Worm (Caenorhabditis elegans): Measurements from ENCODE around the gene prde-1.

prde-1 gene

ce11 chrV:15551642-15552041 is 13.6 kb downstream of the prde-1 start (continued):
- TF ChIP-seq R02D3.7 (tag; optimal IDR thresholded peaks at IDR 0.05), result no peak
- 0 out of 2 replicates have a peak, but pooled peaks have one; percentile 60 for TF ChIP-seq Y75B8A.6 (GFP tag; IDR thresholded peaks at IDR 0.05)
- peak; percentile 90 for TF ChIP-seq pha-4 (GFP tag; IDR thresholded peaks at IDR 0.05)
- no peak for TF ChIP-seq pha-4 (tag; optimal IDR thresholded peaks at IDR 0.05)
- no peak for TF ChIP-seq nhr-10 (tag; optimal IDR thresholded peaks at IDR 0.05)
- TF ChIP-seq nhr-77 (tag; optimal IDR thresholded peaks at IDR 0.05), result peak; percentile 26
- TF ChIP-seq ceh-62 (tag; optimal IDR thresholded peaks at IDR 0.05), result no peak
- 0 out of 2 replicates have a peak, but pooled peaks have one; percentile 26 for TF ChIP-seq ctbp-1 (GFP tag; IDR thresholded peaks at IDR 0.05)
- peak; percentile 51 to 73; a peak in 1 of 4 replicates for TF ChIP-seq madf-5 (GFP tag; IDR thresholded peaks at IDR 0.05)
- no peak for TF ChIP-seq lin-15B (tag; optimal IDR thresholded peaks at IDR 0.05)
- TF ChIP-seq fkh-10 (GFP tag; optimal IDR thresholded peaks at IDR 0.05), result no peak
- TF ChIP-seq nhr-102 (tag; optimal IDR thresholded peaks at IDR 0.05), result peak; percentile 54
- peak; percentile 76 for TF ChIP-seq mdt-29 (GFP tag; IDR thresholded peaks at IDR 0.05)
- peak; percentile 69; the same call in 1 of the 2 replicates for TF ChIP-seq vab-7 (GFP tag; IDR thresholded peaks at IDR 0.05)
- TF ChIP-seq hmg-1.1 (GFP tag; IDR thresholded peaks at IDR 0.05), result peak; percentile 79
- TF ChIP-seq daf-16 (GFP tag; optimal IDR thresholded peaks at IDR 0.05), result peak in 1 of 2 experiments; percentile 28
- peak; percentile 32 for TF ChIP-seq daf-16 (tag; optimal IDR thresholded peaks at IDR 0.05)
- 0 out of 2 replicates have a peak, but pooled peaks have one; percentile 29 for TF ChIP-seq ceh-44 (GFP tag; IDR thresholded peaks at IDR 0.05)
- TF ChIP-seq tra-1 (GFP tag; IDR thresholded peaks at IDR 0.05), result peak; percentile 81
- TF ChIP-seq aly-2 (tag; optimal IDR thresholded peaks at IDR 0.05), result no peak
- peak; percentile 73 for TF ChIP-seq arid-1 (GFP tag; conservative IDR thresholded peaks at IDR 0.05)
- peak; percentile 47; the same call in 1 of the 2 replicates for TF ChIP-seq Y48G9A.11 (GFP tag; IDR thresholded peaks at IDR 0.05)
- peak in 1 of 2 experiments; percentile 35 for TF ChIP-seq hif-1 (tag; optimal IDR thresholded peaks at IDR 0.05)
- TF ChIP-seq F10B5.3 (tag; optimal IDR thresholded peaks at IDR 0.05), result no peak
- TF ChIP-seq zfp-2 (tag; optimal IDR thresholded peaks at IDR 0.05), result no peak
- no peak for TF ChIP-seq gei-8 (GFP tag; optimal IDR thresholded peaks at IDR 0.05)
- peak; percentile 98 for TF ChIP-seq aha-1 (tag)
- TF ChIP-seq dmd-9 (GFP tag; IDR thresholded peaks at IDR 0.05), result 0 out of 2 replicates have a peak, but pooled peaks have one; percentile 32
- TF ChIP-seq unc-62 (GFP tag; optimal IDR thresholded peaks at IDR 0.05 in 1 of 2), result no peak
- TF ChIP-seq unc-62 (tag; optimal IDR thresholded peaks at IDR 0.05), result no peak
- peak; percentile 63 for TF ChIP-seq duxl-1 (tag; optimal IDR thresholded peaks at IDR 0.05; ENCODE audit: poor library complexity)
- 0 out of 2 replicates have a peak, but pooled peaks have one; percentile 54 for TF ChIP-seq F44E2.7 (GFP tag; IDR thresholded peaks at IDR 0.05)
- TF ChIP-seq jun-1 (tag; optimal IDR thresholded peaks at IDR 0.05), result no peak
- TF ChIP-seq ceh-28 (tag; optimal IDR thresholded peaks at IDR 0.05), result no peak
- TF ChIP-seq mes-2 (tag; optimal IDR thresholded peaks at IDR 0.05; ENCODE audit: poor library complexity, severe bottlenecking), result peak; percentile 52
- no peak for TF ChIP-seq snpc-4 (tag; optimal IDR thresholded peaks at IDR 0.05)
- peak; percentile 41; the same call in 1 of the 2 replicates for TF ChIP-seq zip-11 (GFP tag; IDR thresholded peaks at IDR 0.05)
- peak; percentile 47 for TF ChIP-seq lir-3 (tag; optimal IDR thresholded peaks at IDR 0.05)
- no peak for TF ChIP-seq ces-1 (GFP tag; optimal IDR thresholded peaks at IDR 0.05)
- TF ChIP-seq T20F7.1 (GFP tag; optimal IDR thresholded peaks at IDR 0.05), result no peak
- TF ChIP-seq nhr-41 (GFP tag; IDR thresholded peaks at IDR 0.05), result peak; percentile 71; the same call in 1 of the 2 replicates
- TF ChIP-seq nhr-11 (tag; optimal IDR thresholded peaks at IDR 0.05), result no peak
- no peak for TF ChIP-seq unc-39 (tag; optimal IDR thresholded peaks at IDR 0.05)
- TF ChIP-seq Y105C5A.15 (GFP tag; IDR thresholded peaks at IDR 0.05), result peak; percentile 63; the same call in 1 of the 2 replicates
- TF ChIP-seq nhr-76 (tag; optimal IDR thresholded peaks at IDR 0.05), result no peak
- TF ChIP-seq ceh-32 (tag; optimal IDR thresholded peaks at IDR 0.05; ENCODE audit: poor library complexity), result no peak
- no peak for TF ChIP-seq dve-1 (tag; optimal IDR thresholded peaks at IDR 0.05; ENCODE audit: insufficient read depth)
- no peak for TF ChIP-seq ztf-7 (tag; optimal IDR thresholded peaks at IDR 0.05)
- TF ChIP-seq mxl-2 (GFP tag; conservative IDR thresholded peaks at IDR 0.05), result no peak
- TF ChIP-seq nhr-111 (GFP tag; optimal IDR thresholded peaks at IDR 0.05), result no peak
- TF ChIP-seq snpc-1.2 (GFP tag; IDR thresholded peaks at IDR 0.05), result peak; percentile 66; the same call in 1 of the 2 replicates
